Fruit fly (Drosophila melanogaster) whole organism, embryonic: ENCODE measurements around the gene CG15414.

Source experiments
- Abd-B ChIP-seq: fragments of 200-800 bp; sonication (Bioruptor generic); optimal IDR thresholded peaks from 2 replicates; lab custom pipeline; 2018; ENCODE audit warnings: missing biosample characterization, mild to moderate bottlenecking, missing genetic modification characterization, moderate library complexity
- Adf1 ChIP-seq: fragments of 200-800 bp; sonication (Bioruptor generic); IDR thresholded peaks from 2 replicates; pipeline ENCODE4 v1.3.6; 2022; ENCODE audit warnings: missing biosample characterization, missing genetic modification characterization
- CG10321 ChIP-seq: fragments of 200-800 bp; sonication (Bioruptor generic); IDR thresholded peaks from 2 replicates; pipeline ENCODE4 v1.3.6; 2022; ENCODE audit warnings: missing biosample characterization, missing genetic modification characterization
- CG13624 ChIP-seq: fragments of 200-800 bp; sonication (Bioruptor generic); optimal IDR thresholded peaks from 2 replicates; lab custom pipeline; 2016; ENCODE audit warnings: missing biosample characterization, missing genetic modification characterization
- CG16813 ChIP-seq: fragments of 200-800 bp; sonication (Bioruptor generic); IDR thresholded peaks from 3 replicates; pipeline ENCODE4 v1.3.6; 2022; ENCODE audit warnings: missing biosample characterization, missing genetic modification characterization; ENCODE audit not compliant: partially characterized antibody
- CG1832 ChIP-seq: fragments of 200-800 bp; sonication (Bioruptor generic); optimal IDR thresholded peaks from 2 replicates; lab custom pipeline; 2017; ENCODE audit warnings: missing biosample characterization, mild to moderate bottlenecking, missing genetic modification characterization, inconsistent platforms
- CG32767 ChIP-seq: fragments of 200-800 bp; sonication (Bioruptor generic); IDR thresholded peaks from 2 replicates; pipeline ENCODE4 v1.3.6; 2022; ENCODE audit warnings: missing biosample characterization, missing genetic modification characterization
- CG32772 ChIP-seq: fragments of 200-800 bp; sonication (Bioruptor generic); IDR thresholded peaks from 2 replicates; pipeline ENCODE4 v1.3.6; 2022; ENCODE audit warnings: missing biosample characterization, missing genetic modification characterization
- CG34224 ChIP-seq: fragments of 200-800 bp; sonication (Bioruptor generic); IDR thresholded peaks from 3 replicates; pipeline ENCODE4 v1.3.6; 2022; ENCODE audit warnings: missing biosample characterization, missing genetic modification characterization; ENCODE audit not compliant: partially characterized antibody
- CG4360 ChIP-seq: fragments of 200-800 bp; sonication (Bioruptor generic); IDR thresholded peaks from 2 replicates; pipeline ENCODE4 v1.3.6; 2022; ENCODE audit warnings: missing biosample characterization, missing genetic modification characterization
- CG4820 ChIP-seq: fragments of 200-800 bp; sonication (Bioruptor generic); optimal IDR thresholded peaks from 3 replicates; lab custom pipeline; 2016; ENCODE audit warnings: missing biosample characterization, missing genetic modification characterization
- CG7963 ChIP-seq: fragments of 200-800 bp; sonication (Bioruptor generic); IDR thresholded peaks from 3 replicates; pipeline ENCODE4 v1.3.6; 2022; ENCODE audit warnings: missing biosample characterization, missing genetic modification characterization; ENCODE audit not compliant: partially characterized antibody
- CG8478 ChIP-seq: fragments of >200 bp; optimal IDR thresholded peaks from 2 replicates; lab custom pipeline; 2018
- CoRest ChIP-seq: fragments of 200-800 bp; sonication (Bioruptor generic); optimal IDR thresholded peaks from 3 replicates; lab custom pipeline; 2018; ENCODE audit warnings: missing biosample characterization, mild to moderate bottlenecking, missing genetic modification characterization, moderate library complexity
- Dad ChIP-seq: fragments of 200-800 bp; sonication (Bioruptor generic); optimal IDR thresholded peaks from 3 replicates; lab custom pipeline; 2016; ENCODE audit warnings: missing biosample characterization, missing genetic modification characterization
- Deaf1 ChIP-seq: fragments of 200-800 bp; optimal IDR thresholded peaks from 3 replicates; lab custom pipeline; 2019; ENCODE audit warnings: missing biosample characterization, mild to moderate bottlenecking, missing genetic modification characterization, moderate library complexity
- HLH4C ChIP-seq: fragments of 200-800 bp; sonication (Bioruptor generic); IDR thresholded peaks from 3 replicates; pipeline ENCODE4 v1.3.6; 2022; ENCODE audit warnings: missing biosample characterization, missing genetic modification characterization; ENCODE audit not compliant: partially characterized antibody
- Jarid2 ChIP-seq: fragments of 200-800 bp; sonication (Bioruptor generic); optimal IDR thresholded peaks from 3 replicates; lab custom pipeline; 2017; ENCODE audit warnings: mild to moderate bottlenecking, missing biosample characterization, missing genetic modification reagents, missing genetic modification characterization
- Kr ChIP-seq: fragments of 200-800 bp; sonication (Bioruptor generic); optimal IDR thresholded peaks from 2 replicates; lab custom pipeline; 2017; ENCODE audit warnings: missing biosample characterization, mild to moderate bottlenecking, missing genetic modification characterization
- MBD-R2 ChIP-seq: fragments of 200-800 bp; sonication (Bioruptor generic); IDR thresholded peaks from 2 replicates; pipeline ENCODE4 v1.3.6; 2022; ENCODE audit warnings: missing biosample characterization, missing genetic modification characterization
- Nf-YA ChIP-seq: fragments of 200-800 bp; sonication (Bioruptor generic); IDR thresholded peaks from 2 replicates; pipeline ENCODE4 v1.3.6; 2022; ENCODE audit warnings: missing biosample characterization, missing genetic modification characterization
- Nf-YB ChIP-seq: fragments of 200-800 bp; sonication (Bioruptor generic); optimal IDR thresholded peaks from 3 replicates; lab custom pipeline; 2019; ENCODE audit warnings: missing biosample characterization, mild to moderate bottlenecking, missing genetic modification characterization, moderate library complexity
- Nf-YC ChIP-seq: fragments of 200-800 bp; optimal IDR thresholded peaks from 3 replicates; lab custom pipeline; 2019; ENCODE audit warnings: missing biosample characterization, mild to moderate bottlenecking, missing genetic modification characterization, moderate library complexity
- Trl ChIP-seq, 3 experiments: fragments of >200 bp in 2 of 3; fragments of 200-800 bp in 1 of 3; sonication (Bioruptor generic) in 1 of 3; optimal IDR thresholded peaks; 2 replicates in 1 of 3; 3 replicates in 2 of 3; lab custom pipeline; 2016 to 2017; ENCODE audit warnings: missing biosample characterization in 1 of 3, missing genetic modification characterization in 1 of 3
- abd-A ChIP-seq: fragments of 200-800 bp; sonication (Bioruptor generic); optimal IDR thresholded peaks from 3 replicates; lab custom pipeline; 2019; ENCODE audit warnings: missing biosample characterization, mild to moderate bottlenecking, missing genetic modification characterization, moderate library complexity
- bowl ChIP-seq: fragments of 200-800 bp; sonication (Bioruptor generic); IDR thresholded peaks from 2 replicates; pipeline ENCODE4 v1.3.6; 2022; ENCODE audit warnings: missing biosample characterization, missing genetic modification characterization
- cad ChIP-seq: fragments of >200 bp; optimal IDR thresholded peaks from 2 replicates; lab custom pipeline; 2017; ENCODE audit warnings: missing biosample characterization, missing genetic modification characterization
- caup ChIP-seq: fragments of 200-800 bp; sonication (Bioruptor generic); optimal IDR thresholded peaks from 3 replicates; lab custom pipeline; 2017; ENCODE audit warnings: missing biosample characterization, mild to moderate bottlenecking, missing genetic modification characterization, moderate library complexity; ENCODE audit not compliant: severe bottlenecking
- cg ChIP-seq: fragments of 200-800 bp; sonication (Bioruptor generic); optimal IDR thresholded peaks from 3 replicates; lab custom pipeline; 2019; ENCODE audit warnings: missing biosample characterization, mild to moderate bottlenecking, missing genetic modification characterization, moderate library complexity
- chinmo ChIP-seq: fragments of 200-800 bp; sonication (Bioruptor generic); IDR thresholded peaks from 4 replicates; pipeline ENCODE4 v1.3.6; 2022; ENCODE audit warnings: missing biosample characterization, missing genetic modification characterization; ENCODE audit not compliant: partially characterized antibody
- emc ChIP-seq: fragments of 200-800 bp; sonication (Bioruptor generic); optimal IDR thresholded peaks from 2 replicates; lab custom pipeline; 2016; ENCODE audit warnings: missing biosample characterization, missing genetic modification characterization
- hb ChIP-seq: fragments of 200-800 bp; sonication (Bioruptor generic); IDR thresholded peaks from 3 replicates; pipeline ENCODE4 v1.3.6; 2022; ENCODE audit warnings: missing biosample characterization, missing genetic modification characterization; ENCODE audit not compliant: partially characterized antibody
- hkb ChIP-seq, 2 experiments: fragments of 200-800 bp in 1 of 2; fragments of >200 bp in 1 of 2; sonication (Bioruptor generic) in 1 of 2; IDR thresholded peaks in 1 of 2; optimal IDR thresholded peaks in 1 of 2; 2 replicates each; pipeline versions ENCODE4 v1.3.6 to Lab custom; 2017 to 2022; ENCODE audit warnings: missing biosample characterization in 1 of 2, missing genetic modification characterization in 1 of 2
- jing ChIP-seq: fragments of 200-800 bp; sonication (Bioruptor generic); optimal IDR thresholded peaks from 2 replicates; lab custom pipeline; 2018; ENCODE audit warnings: missing biosample characterization, mild to moderate bottlenecking, missing genetic modification characterization
- mirr ChIP-seq: fragments of 200-800 bp; sonication (Bioruptor generic); optimal IDR thresholded peaks from 3 replicates; lab custom pipeline; 2018; ENCODE audit warnings: missing biosample characterization, mild to moderate bottlenecking, missing genetic modification characterization
- oc ChIP-seq: fragments of 200-800 bp; sonication (Bioruptor generic); optimal IDR thresholded peaks from 2 replicates; lab custom pipeline; 2018; ENCODE audit warnings: missing biosample characterization, mild to moderate bottlenecking, missing genetic modification characterization, moderate library complexity
- peb ChIP-seq: fragments of 200-800 bp; sonication (Bioruptor generic); IDR thresholded peaks from 2 replicates; pipeline ENCODE4 v1.3.6; 2022; ENCODE audit warnings: missing biosample characterization, missing genetic modification characterization
- sd ChIP-seq: fragments of 200-800 bp; sonication (Bioruptor generic); optimal IDR thresholded peaks from 3 replicates; lab custom pipeline; 2018; ENCODE audit warnings: missing biosample characterization, mild to moderate bottlenecking, missing genetic modification characterization, moderate library complexity
- sens ChIP-seq: fragments of 200-800 bp; sonication (Bioruptor generic); peaks from one replicate; lab custom pipeline; 2016; ENCODE audit warnings: missing biosample characterization, missing genetic modification characterization
- shn ChIP-seq: fragments of 200-800 bp; sonication (Bioruptor generic); optimal IDR thresholded peaks from 3 replicates; lab custom pipeline; 2016; ENCODE audit warnings: missing biosample characterization, missing genetic modification characterization
- sob ChIP-seq: fragments of 200-800 bp; sonication (Bioruptor generic); IDR thresholded peaks from 2 replicates; pipeline ENCODE4 v1.3.6; 2022; ENCODE audit warnings: missing biosample characterization, missing genetic modification characterization
- sqz ChIP-seq: fragments of 200-800 bp; sonication (Bioruptor generic); optimal IDR thresholded peaks from 3 replicates; lab custom pipeline; 2018; ENCODE audit warnings: missing biosample characterization, mild to moderate bottlenecking, missing genetic modification characterization
- tap ChIP-seq: fragments of 200-800 bp; optimal IDR thresholded peaks from 3 replicates; lab custom pipeline; 2019; ENCODE audit warnings: missing biosample characterization, mild to moderate bottlenecking, missing genetic modification characterization, moderate library complexity
- vvl ChIP-seq: fragments of 200-800 bp; sonication (Bioruptor generic); IDR thresholded peaks from 2 replicates; pipeline ENCODE4 v1.3.6; 2022; ENCODE audit warnings: missing biosample characterization, missing genetic modification characterization
- yki ChIP-seq: fragments of >200 bp; optimal IDR thresholded peaks from 3 replicates; lab custom pipeline; 2018
- z ChIP-seq: fragments of 200-800 bp; sonication (Bioruptor generic); IDR thresholded peaks from 3 replicates; pipeline ENCODE4 v1.3.6; 2022; ENCODE audit warnings: missing biosample characterization, missing genetic modification characterization

Gene CG15414

DNA sequence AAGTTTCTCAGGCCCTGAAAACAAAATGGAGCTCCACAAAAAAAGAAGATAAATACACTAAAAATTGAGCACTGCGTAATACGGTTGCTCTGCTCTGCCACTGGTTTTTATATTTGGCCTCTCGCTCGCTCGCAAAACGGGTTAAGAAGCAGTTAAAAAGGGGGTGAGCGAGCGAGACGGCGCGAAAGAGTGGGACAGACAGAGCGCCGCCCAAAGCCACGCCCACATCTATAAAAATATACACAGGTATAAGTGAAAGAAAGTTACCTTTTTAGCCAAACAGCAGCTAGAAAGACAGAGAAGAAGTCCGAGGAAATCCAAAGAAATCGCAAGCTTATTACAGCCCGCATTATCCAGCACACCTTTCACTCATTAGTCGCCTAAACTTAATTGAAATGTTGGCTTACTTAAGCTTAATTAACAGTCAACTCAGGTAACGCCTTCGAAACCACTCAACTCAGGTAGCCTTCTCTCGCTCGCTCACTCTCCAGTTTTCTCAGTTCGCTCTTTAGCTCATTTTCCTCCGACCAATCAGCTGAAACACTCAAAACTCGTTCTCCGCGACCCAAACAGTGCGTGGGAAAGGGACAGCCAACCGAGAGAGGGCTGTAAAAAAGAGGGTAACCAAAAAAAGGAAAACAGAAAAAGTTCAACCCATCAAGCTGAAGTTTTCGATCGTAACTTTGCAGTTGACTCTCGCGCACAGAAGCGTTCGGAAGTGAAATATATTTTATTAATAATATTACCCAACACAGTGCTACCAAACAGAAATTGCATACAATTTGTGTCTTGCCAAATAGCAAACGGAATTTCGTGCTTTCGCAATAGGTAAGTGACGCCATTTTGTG is 47.9 kb upstream of the CG15414 start, which contains the start of gene drm:
Gene drm, plus strand, starts transcription at position 684 of the 848 bp plus-strand sequence.
- TF ChIP-seq cg (GFP tag; lab: Kevin White, UChicago): peak; percentile 49
- TF ChIP-seq sqz (GFP tag; lab: Kevin White, UChicago): peak; percentile 14
- TF ChIP-seq sens (GFP tag; lab: Kevin White, UChicago): peak; percentile 27
- TF ChIP-seq shn (GFP tag; lab: Kevin White, UChicago): no peak
- no peak for TF ChIP-seq mirr (GFP tag; lab: Kevin White, UChicago)
- no peak for TF ChIP-seq emc (GFP tag; lab: Kevin White, UChicago)
- TF ChIP-seq CG7963 (GFP tag; lab: Robert Waterston, UW): no peak
- TF ChIP-seq Nf-YA: peak; percentile 65
- 0 out of 3 replicates have a peak, but pooled peaks have one; percentile 37 for TF ChIP-seq CG16813 (GFP tag; lab: Robert Waterston, UW)
- peak; percentile 53 for TF ChIP-seq Jarid2 (GFP tag; lab: Kevin White, UChicago)
- peak; percentile 83 for TF ChIP-seq Kr (GFP tag; lab: Kevin White, UChicago)
- peak; percentile 12; the same call in 1 of the 2 replicates for TF ChIP-seq CG4360
- TF ChIP-seq HLH4C (GFP tag; lab: Robert Waterston, UW): 0 out of 3 replicates have a peak, but pooled peaks have one; percentile 32
- TF ChIP-seq Dad: no peak
- TF ChIP-seq oc (tag; lab: Kevin White, UChicago): peak; percentile 67
- peak; percentile 95 for TF ChIP-seq sob
- TF ChIP-seq CoRest (tag; lab: Kevin White, UChicago): peak; percentile 14
- peak; percentile 96 for TF ChIP-seq z (GFP tag; lab: Robert Waterston, UW)
- peak; percentile 97 for TF ChIP-seq CG10321 (GFP tag; lab: Robert Waterston, UW)
- peak; percentile 36 for TF ChIP-seq jing
- TF ChIP-seq Nf-YC (tag; lab: Kevin White, UChicago): peak; percentile 98
- peak; percentile 67 for TF ChIP-seq vvl (GFP tag; lab: Robert Waterston, UW)
- TF ChIP-seq hb (GFP tag; lab: Robert Waterston, UW): 0 out of 3 replicates have a peak, but pooled peaks have one; percentile 61
- TF ChIP-seq CG32772 (GFP tag; lab: Robert Waterston, UW): peak; percentile 8; the same call in 1 of the 2 replicates
- no peak for TF ChIP-seq MBD-R2
- 0 out of 3 replicates have a peak, but pooled peaks have one; percentile 19 for TF ChIP-seq CG34224 (GFP tag; lab: Robert Waterston, UW)
- peak; percentile 34 for TF ChIP-seq cad (GFP tag; lab: Kevin White, UChicago)
- TF ChIP-seq hkb (optimal IDR thresholded peaks at IDR 0.05; lab: Kevin White, UChicago): peak; percentile 6
- no peak for TF ChIP-seq hkb (GFP tag; IDR thresholded peaks at IDR 0.05; lab: Robert Waterston, UW)
- peak; percentile 65 for TF ChIP-seq Adf1
- TF ChIP-seq peb (GFP tag; lab: Robert Waterston, UW): no peak
- 0 out of 4 replicates have a peak, but pooled peaks have one; percentile 65 for TF ChIP-seq chinmo (GFP tag; lab: Robert Waterston, UW)
- TF ChIP-seq CG13624 (GFP tag; lab: Kevin White, UChicago): peak; percentile 25
- no peak for TF ChIP-seq CG4820 (GFP tag; lab: Kevin White, UChicago)
- peak; percentile 89 for TF ChIP-seq bowl (GFP tag; lab: Robert Waterston, UW)
- TF ChIP-seq tap (tag; lab: Kevin White, UChicago): no peak
- TF ChIP-seq sd: no peak
- TF ChIP-seq caup: no peak
- peak; percentile 43 for TF ChIP-seq Deaf1 (tag; lab: Kevin White, UChicago)
- TF ChIP-seq Nf-YB (GFP tag; lab: Kevin White, UChicago): peak; percentile 96
- TF ChIP-seq Abd-B (GFP tag; lab: Kevin White, UChicago): peak; percentile 23
- TF ChIP-seq CG32767 (GFP tag; lab: Robert Waterston, UW): 0 out of 2 replicates have a peak, but pooled peaks have one; percentile 16
- TF ChIP-seq abd-A (tag; lab: Kevin White, UChicago): peak; percentile 38
- peak; percentile 95 for TF ChIP-seq CG1832
- peak; percentile 89 to 92 for TF ChIP-seq Trl (optimal IDR thresholded peaks at IDR 0.05; lab: Kevin White, UChicago)
- TF ChIP-seq Trl (GFP tag; optimal IDR thresholded peaks at IDR 0.05; lab: Kevin White, UChicago): no peak
- peak; percentile 61 for TF ChIP-seq CG8478
- TF ChIP-seq yki: peak; percentile 24
